Fruit fly (Drosophila melanogaster) whole organism, embryonic: ENCODE measurements around the gene CG4691.

ENCODE experiments used
- ATbp ChIP-seq: fragments of 200-800 bp; sonication (Bioruptor generic); optimal IDR thresholded peaks from 2 replicates; lab custom pipeline; 2017; ENCODE audit warnings: missing biosample characterization, mild to moderate bottlenecking, missing genetic modification characterization, missing genetic modification reagents
- Adf1 ChIP-seq: fragments of 200-800 bp; sonication (Bioruptor generic); IDR thresholded peaks from 2 replicates; pipeline ENCODE4 v1.3.6; 2022; ENCODE audit warnings: missing biosample characterization, missing genetic modification characterization
- Atf3 ChIP-seq: fragments of 200-800 bp; sonication (Bioruptor generic); optimal IDR thresholded peaks from 3 replicates; lab custom pipeline; 2016; ENCODE audit warnings: missing biosample characterization, missing genetic modification characterization
- Bdp1 ChIP-seq: fragments of 200-800 bp; sonication (Bioruptor generic); optimal IDR thresholded peaks from 3 replicates; lab custom pipeline; 2016; ENCODE audit warnings: missing biosample characterization, missing genetic modification characterization
- CG10321 ChIP-seq: fragments of 200-800 bp; sonication (Bioruptor generic); IDR thresholded peaks from 2 replicates; pipeline ENCODE4 v1.3.6; 2022; ENCODE audit warnings: missing biosample characterization, missing genetic modification characterization
- CG11456 ChIP-seq: fragments of 200-800 bp; sonication (Bioruptor generic); IDR thresholded peaks from 3 replicates; pipeline ENCODE4 v1.3.6; 2022; ENCODE audit warnings: missing biosample characterization, missing genetic modification characterization
- CG12104 ChIP-seq: fragments of 200-800 bp; sonication (Bioruptor generic); optimal IDR thresholded peaks from 3 replicates; lab custom pipeline; 2016; ENCODE audit warnings: missing biosample characterization, missing genetic modification characterization
- CG12299 ChIP-seq: fragments of 200-800 bp; sonication (Bioruptor generic); optimal IDR thresholded peaks from 2 replicates; lab custom pipeline; 2018; ENCODE audit warnings: missing biosample characterization, mild to moderate bottlenecking, missing genetic modification characterization
- CG14014 ChIP-seq: fragments of 200-800 bp; sonication (Bioruptor generic); IDR thresholded peaks from 2 replicates; pipeline ENCODE4 v1.3.6; 2022; ENCODE audit warnings: missing biosample characterization, missing genetic modification characterization
- CG16815 ChIP-seq: fragments of 200-800 bp; sonication (Bioruptor generic); optimal IDR thresholded peaks from 3 replicates; lab custom pipeline; 2017; ENCODE audit warnings: missing biosample characterization, mild to moderate bottlenecking, missing genetic modification characterization
- CG17568 ChIP-seq: fragments of 200-800 bp; sonication (Bioruptor generic); optimal IDR thresholded peaks from 2 replicates; lab custom pipeline; 2018; ENCODE audit warnings: missing biosample characterization, mild to moderate bottlenecking, missing genetic modification characterization, moderate library complexity
- CG17829 ChIP-seq: fragments of 200-800 bp; optimal IDR thresholded peaks from 2 replicates; lab custom pipeline; 2019; ENCODE audit warnings: missing biosample characterization, mild to moderate bottlenecking, missing genetic modification characterization, moderate library complexity
- CG2129 ChIP-seq: fragments of 200-800 bp; sonication (Bioruptor generic); IDR thresholded peaks from 2 replicates; pipeline ENCODE4 v1.3.6; 2022; ENCODE audit warnings: missing biosample characterization, missing genetic modification characterization; ENCODE audit not compliant: partially characterized antibody
- CG3163 ChIP-seq: fragments of 200-800 bp; sonication (Bioruptor generic); optimal IDR thresholded peaks from 3 replicates; lab custom pipeline; 2016; ENCODE audit warnings: missing biosample characterization, missing genetic modification characterization
- CG3281 ChIP-seq: fragments of 200-800 bp; sonication (Bioruptor generic); optimal IDR thresholded peaks from 3 replicates; lab custom pipeline; 2017; ENCODE audit warnings: missing biosample characterization, mild to moderate bottlenecking, missing genetic modification characterization
- CG3995 ChIP-seq: fragments of 200-800 bp; sonication (Bioruptor generic); optimal IDR thresholded peaks from 3 replicates; lab custom pipeline; 2016; ENCODE audit warnings: missing biosample characterization, missing genetic modification characterization
- CG4360 ChIP-seq: fragments of 200-800 bp; sonication (Bioruptor generic); IDR thresholded peaks from 2 replicates; pipeline ENCODE4 v1.3.6; 2022; ENCODE audit warnings: missing biosample characterization, missing genetic modification characterization
- CG4730 ChIP-seq: fragments of 200-800 bp; sonication (Bioruptor generic); IDR thresholded peaks from 2 replicates; pipeline ENCODE4 v1.3.6; 2022; ENCODE audit warnings: missing biosample characterization, missing genetic modification characterization
- Camta ChIP-seq: fragments of 200-800 bp; sonication (Bioruptor generic); optimal IDR thresholded peaks from 2 replicates; lab custom pipeline; 2016; ENCODE audit warnings: missing biosample characterization, missing genetic modification characterization
- Deaf1 ChIP-seq: fragments of 200-800 bp; optimal IDR thresholded peaks from 3 replicates; lab custom pipeline; 2019; ENCODE audit warnings: missing biosample characterization, mild to moderate bottlenecking, missing genetic modification characterization, moderate library complexity
- Doc2 ChIP-seq: fragments of 200-800 bp; sonication (Bioruptor generic); IDR thresholded peaks from 2 replicates; pipeline ENCODE4 v1.3.6; 2022; ENCODE audit warnings: missing biosample characterization, missing genetic modification characterization
- Ets65A ChIP-seq: fragments of 200-800 bp; sonication (Bioruptor generic); peaks from one replicate; lab custom pipeline; 2016; ENCODE audit warnings: missing biosample characterization, missing genetic modification characterization
- Hmr ChIP-seq: fragments of 200-800 bp; sonication (Bioruptor generic); optimal IDR thresholded peaks from 3 replicates; lab custom pipeline; 2017; ENCODE audit warnings: mild to moderate bottlenecking, missing biosample characterization, missing genetic modification reagents, missing genetic modification characterization
- Myb ChIP-seq: fragments of 200-800 bp; sonication (Bioruptor generic); optimal IDR thresholded peaks from 2 replicates; lab custom pipeline; 2016; ENCODE audit warnings: missing biosample characterization, missing genetic modification characterization
- NC2α ChIP-seq: fragments of 200-800 bp; sonication (Bioruptor generic); optimal IDR thresholded peaks from 2 replicates; lab custom pipeline; 2016; ENCODE audit warnings: missing biosample characterization, missing genetic modification characterization
- NC2β ChIP-seq: fragments of 200-800 bp; sonication (Bioruptor generic); optimal IDR thresholded peaks from 2 replicates; lab custom pipeline; 2016; ENCODE audit warnings: missing biosample characterization, missing genetic modification characterization
- Trl ChIP-seq, 3 experiments: fragments of >200 bp in 2 of 3; fragments of 200-800 bp in 1 of 3; sonication (Bioruptor generic) in 1 of 3; optimal IDR thresholded peaks; 2 replicates in 1 of 3; 3 replicates in 2 of 3; lab custom pipeline; 2016 to 2017; ENCODE audit warnings: missing biosample characterization in 1 of 3, missing genetic modification characterization in 1 of 3
- ap ChIP-seq: fragments of 200-800 bp; sonication (Bioruptor generic); IDR thresholded peaks from 2 replicates; pipeline ENCODE4 v1.3.6; 2022; ENCODE audit warnings: missing biosample characterization, missing genetic modification characterization
- bigmax ChIP-seq: fragments of 200-800 bp; sonication (Bioruptor generic); optimal IDR thresholded peaks from 2 replicates; lab custom pipeline; 2018; ENCODE audit warnings: missing biosample characterization, mild to moderate bottlenecking, missing genetic modification characterization
- crol ChIP-seq: fragments of 200-800 bp; sonication (Bioruptor generic); IDR thresholded peaks from 2 replicates; pipeline ENCODE4 v1.3.6; 2022; ENCODE audit warnings: missing biosample characterization, missing genetic modification characterization
- emc ChIP-seq: fragments of 200-800 bp; sonication (Bioruptor generic); optimal IDR thresholded peaks from 2 replicates; lab custom pipeline; 2016; ENCODE audit warnings: missing biosample characterization, missing genetic modification characterization
- en ChIP-seq: fragments of 200-800 bp; sonication (Bioruptor generic); optimal IDR thresholded peaks from 2 replicates; lab custom pipeline; 2016; ENCODE audit warnings: missing biosample characterization, missing genetic modification characterization
- fd3F ChIP-seq: fragments of 200-800 bp; sonication (Bioruptor generic); optimal IDR thresholded peaks from 2 replicates; lab custom pipeline; 2018; ENCODE audit warnings: missing biosample characterization, mild to moderate bottlenecking, missing genetic modification characterization, moderate library complexity
- jigr1 ChIP-seq: fragments of 200-800 bp; sonication (Bioruptor generic); IDR thresholded peaks from 3 replicates; pipeline ENCODE4 v1.3.6; 2022; ENCODE audit warnings: missing biosample characterization, missing genetic modification characterization
- jumu ChIP-seq: fragments of 200-800 bp; sonication (Bioruptor generic); optimal IDR thresholded peaks from 3 replicates; lab custom pipeline; 2016; ENCODE audit warnings: missing biosample characterization, missing genetic modification characterization
- oc ChIP-seq: fragments of 200-800 bp; sonication (Bioruptor generic); optimal IDR thresholded peaks from 2 replicates; lab custom pipeline; 2018; ENCODE audit warnings: missing biosample characterization, mild to moderate bottlenecking, missing genetic modification characterization, moderate library complexity
- pum ChIP-seq: fragments of 200-800 bp; sonication (Bioruptor generic); optimal IDR thresholded peaks from 2 replicates; lab custom pipeline; 2016; ENCODE audit warnings: missing biosample characterization, missing genetic modification characterization
- scrt ChIP-seq: fragments of 200-800 bp; sonication (Bioruptor generic); optimal IDR thresholded peaks from 2 replicates; lab custom pipeline; 2018; ENCODE audit warnings: missing biosample characterization, mild to moderate bottlenecking, missing genetic modification characterization, moderate library complexity
- slp2 ChIP-seq: fragments of 200-800 bp; sonication (Bioruptor generic); optimal IDR thresholded peaks from 2 replicates; lab custom pipeline; 2016; ENCODE audit warnings: missing biosample characterization, missing genetic modification characterization
- sr ChIP-seq: fragments of 200-800 bp; sonication (Bioruptor generic); IDR thresholded peaks from 3 replicates; pipeline ENCODE4 v1.3.6; 2022; ENCODE audit warnings: missing biosample characterization, missing genetic modification characterization
- sug ChIP-seq: fragments of 200-800 bp; optimal IDR thresholded peaks from 2 replicates; lab custom pipeline; 2019; ENCODE audit warnings: missing biosample characterization, mild to moderate bottlenecking, missing genetic modification characterization, moderate library complexity
- tio ChIP-seq: fragments of 200-800 bp; sonication (Bioruptor generic); optimal IDR thresholded peaks from 2 replicates; lab custom pipeline; 2017; ENCODE audit warnings: missing biosample characterization, missing genetic modification characterization, inconsistent platforms
- tx ChIP-seq: fragments of 200-800 bp; sonication (Bioruptor generic); optimal IDR thresholded peaks from 2 replicates; lab custom pipeline; 2016; ENCODE audit warnings: missing biosample characterization, missing genetic modification characterization
- wek ChIP-seq: fragments of 200-800 bp; sonication (Bioruptor generic); optimal IDR thresholded peaks from 3 replicates; lab custom pipeline; 2018; ENCODE audit warnings: missing biosample characterization, mild to moderate bottlenecking, missing genetic modification characterization, moderate library complexity

The CG4691 gene

DNA sequence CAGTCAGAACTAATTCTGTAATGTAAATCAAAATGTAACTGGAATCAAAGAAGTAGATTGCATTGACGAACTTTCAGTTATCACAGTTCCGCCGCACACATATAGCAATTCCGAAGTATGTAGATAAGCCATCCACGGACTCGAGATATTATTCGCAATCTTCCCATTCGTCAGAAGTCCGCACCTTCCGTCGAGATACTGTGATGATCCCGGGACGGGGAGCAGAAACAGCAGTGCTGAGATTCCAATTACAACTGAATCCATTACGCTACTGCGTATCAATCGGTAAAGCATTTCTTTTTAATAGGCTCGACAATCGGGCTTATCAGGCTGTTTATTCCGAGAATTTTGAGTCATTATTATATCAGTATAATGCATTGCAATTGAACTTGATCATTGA is 14.1 kb downstream of the CG4691 start, which contains the start of gene CG4650:
TSS of gene CG4650 (minus strand) at position 269 of the 400 bp plus-strand sequence.
- TF ChIP-seq Ets65A (GFP tag; lab: Kevin White, UChicago): peak; percentile 26
- no peak for TF ChIP-seq Adf1
- no peak for TF ChIP-seq en (GFP tag; lab: Kevin White, UChicago)
- TF ChIP-seq jumu (GFP tag; lab: Kevin White, UChicago): no peak
- TF ChIP-seq Doc2 (GFP tag; lab: Robert Waterston, UW): no peak

DNA sequence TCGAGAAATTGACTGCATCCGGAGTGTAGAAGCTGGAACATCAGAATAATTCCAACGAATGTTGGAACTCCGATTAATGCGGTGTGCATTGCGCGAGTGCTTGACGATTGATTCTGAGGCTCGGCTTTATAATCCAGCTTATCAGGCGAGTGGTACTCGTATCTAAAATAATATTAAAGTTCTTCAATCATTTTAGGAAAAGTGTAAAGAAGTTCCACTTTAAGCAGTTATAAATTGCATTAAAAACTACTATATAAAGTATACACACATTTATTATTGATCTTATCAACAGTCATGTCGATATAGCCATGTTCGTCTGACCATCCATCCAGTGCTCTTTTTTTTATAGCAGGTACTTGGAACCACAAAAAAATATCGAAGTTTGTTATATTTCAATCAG is 23.9 kb downstream of the CG4691 start, which contains the start of gene CG18636:
TSS of gene CG18636 (minus strand) at position 101 of the 400 bp plus-strand sequence.
- no peak for TF ChIP-seq CG14014 (GFP tag; lab: Robert Waterston, UW)
- no peak for TF ChIP-seq CG11456
- TF ChIP-seq, all 482 proteins: peak for 0

DNA sequence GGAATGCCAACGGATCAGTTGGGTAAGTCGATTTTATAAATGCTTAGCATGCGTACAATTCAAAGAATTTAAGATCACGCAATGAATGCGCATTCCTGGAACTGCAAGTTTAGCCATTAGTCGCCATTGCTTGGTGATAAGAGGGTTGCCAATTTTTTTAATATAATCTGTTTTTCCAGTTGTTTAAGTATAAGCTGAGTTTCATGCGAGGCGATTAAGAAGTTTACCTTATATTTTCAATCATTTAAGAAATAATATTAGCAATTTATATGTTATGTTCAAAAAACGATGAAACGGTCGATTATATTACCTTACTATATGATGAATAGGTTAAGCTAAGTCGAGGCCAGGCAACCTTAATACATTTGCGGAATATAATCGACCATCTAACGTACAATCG is 36.0 kb downstream of the CG4691 start, which contains the start of gene CG18420:
TSS of gene CG18420 (minus strand) at position 101 of the 400 bp plus-strand sequence.
- no peak for TF ChIP-seq wek (GFP tag; lab: Kevin White, UChicago)
- TF ChIP-seq, all 482 proteins: peak for 0

DNA sequence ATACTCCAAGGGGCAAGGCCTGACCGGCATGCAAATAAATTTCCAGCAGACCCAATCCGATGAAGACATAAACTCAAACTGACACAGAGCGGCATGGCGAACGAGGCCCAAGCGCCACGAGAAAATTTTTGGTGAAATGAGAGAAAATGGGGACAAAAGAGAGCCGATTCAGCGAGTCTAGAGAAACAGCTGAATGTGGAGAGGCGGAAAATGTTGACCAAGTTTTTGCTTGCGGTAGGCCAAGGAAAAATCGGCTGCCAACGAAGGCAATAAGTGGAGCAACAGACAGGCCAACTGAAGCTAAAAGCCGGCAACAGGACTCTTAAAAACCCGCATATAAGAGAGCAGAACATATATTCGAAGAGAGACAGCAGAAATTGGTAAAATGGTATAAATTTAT is 37.0 kb downstream of the CG4691 start:
- TF ChIP-seq ATbp: no peak
- TF ChIP-seq slp2 (GFP tag; lab: Kevin White, UChicago): no peak
- TF ChIP-seq CG16815 (GFP tag; lab: Kevin White, UChicago): no peak
- peak; percentile 17 for TF ChIP-seq scrt (GFP tag; lab: Kevin White, UChicago)
- no peak for TF ChIP-seq NC2α (GFP tag; lab: Kevin White, UChicago)
- no peak for TF ChIP-seq NC2β (GFP tag; lab: Kevin White, UChicago)
- no peak for TF ChIP-seq CG3995 (GFP tag; lab: Kevin White, UChicago)
- no peak for TF ChIP-seq CG12104 (GFP tag; lab: Kevin White, UChicago)
- TF ChIP-seq Deaf1 (tag; lab: Kevin White, UChicago): peak; percentile 85
- TF ChIP-seq bigmax (GFP tag; lab: Kevin White, UChicago): no peak
- TF ChIP-seq CG4730 (GFP tag; lab: Robert Waterston, UW): no peak
- TF ChIP-seq CG3163 (GFP tag; lab: Kevin White, UChicago): peak; percentile 47
- TF ChIP-seq pum (GFP tag; lab: Kevin White, UChicago): no peak
- TF ChIP-seq Trl (optimal IDR thresholded peaks at IDR 0.05; lab: Kevin White, UChicago): peak; percentile 24 to 69
- no peak for TF ChIP-seq Trl (GFP tag; optimal IDR thresholded peaks at IDR 0.05; lab: Kevin White, UChicago)
- no peak for TF ChIP-seq CG10321
- no peak for TF ChIP-seq sug (tag; lab: Kevin White, UChicago)
- TF ChIP-seq fd3F (GFP tag; lab: Kevin White, UChicago): no peak
- TF ChIP-seq oc (tag; lab: Kevin White, UChicago): no peak
- no peak for TF ChIP-seq tio (GFP tag; lab: Kevin White, UChicago)
- no peak for TF ChIP-seq CG3281 (GFP tag; lab: Kevin White, UChicago)

DNA sequence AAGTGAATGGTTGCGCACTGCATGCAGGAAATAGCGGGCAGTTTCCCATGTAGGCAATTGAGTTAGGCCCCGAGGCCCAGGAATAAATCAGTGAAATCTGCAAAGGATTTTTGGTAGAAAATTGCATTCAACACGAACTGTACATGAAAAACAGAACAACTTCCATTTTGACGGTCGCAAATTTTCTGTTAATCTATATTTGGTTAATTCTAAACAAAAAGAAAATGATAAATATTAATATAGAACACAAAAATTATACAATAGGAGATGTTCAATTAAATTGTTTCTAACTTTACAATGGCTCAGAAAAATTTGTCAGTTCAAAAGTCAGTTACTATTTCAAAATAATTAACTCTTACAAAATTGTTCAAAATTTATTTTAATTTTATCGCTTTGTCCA is 41.5 kb downstream of the CG4691 start, which contains the start of gene CG33308:
TSS of gene CG33308 (plus strand) at position 301 of the 400 bp plus-strand sequence.
- no peak for TF ChIP-seq Atf3 (GFP tag; lab: Kevin White, UChicago)
- TF ChIP-seq, all 482 proteins: peak for 0

DNA sequence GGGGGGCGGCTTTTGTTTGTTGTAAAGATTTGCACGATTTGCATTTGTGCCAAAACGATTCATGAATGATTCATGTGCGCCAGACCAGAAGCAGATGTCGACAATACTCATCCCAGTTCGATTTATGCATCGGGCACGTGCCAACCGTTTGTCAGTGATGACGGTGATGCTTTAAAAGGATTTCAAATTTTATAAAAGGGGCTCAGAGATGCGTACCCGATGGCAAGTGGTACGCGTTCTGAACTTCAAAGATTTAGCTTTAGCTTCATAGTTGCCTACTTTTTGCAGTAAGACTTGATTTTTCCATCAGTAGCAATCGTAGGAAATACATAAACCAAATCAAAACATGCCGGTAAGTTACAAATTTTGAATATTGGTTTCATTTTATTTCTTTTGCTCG is 49.9 kb downstream of the CG4691 start, which contains the start of gene CG33309:
TSS of gene CG33309 (plus strand) at position 301 of the 400 bp plus-strand sequence.
- TF ChIP-seq Camta: no peak
- TF ChIP-seq sr: no peak
- no peak for TF ChIP-seq CG17568 (GFP tag; lab: Kevin White, UChicago)
- no peak for TF ChIP-seq jigr1 (GFP tag; lab: Robert Waterston, UW)
- no peak for TF ChIP-seq ap
- TF ChIP-seq CG12299 (tag; lab: Kevin White, UChicago): no peak
- no peak for TF ChIP-seq Hmr
- TF ChIP-seq CG2129 (GFP tag; lab: Robert Waterston, UW): no peak
- no peak for TF ChIP-seq tx (GFP tag; lab: Kevin White, UChicago)
- no peak for TF ChIP-seq crol (GFP tag; lab: Robert Waterston, UW)
- no peak for TF ChIP-seq CG4360
- TF ChIP-seq Myb (GFP tag; lab: Kevin White, UChicago): no peak
- no peak for TF ChIP-seq Bdp1
- TF ChIP-seq CG17829 (tag; lab: Kevin White, UChicago): no peak
- TF ChIP-seq emc: no peak
